Fruit fly (Drosophila melanogaster) whole organism, embryonic: ENCODE results near the gene ps.

Experiments used
- BtbVII ChIP-seq: fragments of 200-800 bp; sonication (Bioruptor generic); optimal IDR thresholded peaks from 3 replicates; lab custom pipeline; 2017; ENCODE audit warnings: missing biosample characterization, mild to moderate bottlenecking, missing genetic modification characterization
- CG10543 ChIP-seq: fragments of 200-800 bp; sonication (Bioruptor generic); optimal IDR thresholded peaks from 3 replicates; lab custom pipeline; 2017; ENCODE audit warnings: missing biosample characterization, mild to moderate bottlenecking, missing genetic modification characterization, moderate library complexity
- CG10959 ChIP-seq: fragments of 200-800 bp; sonication (Bioruptor generic); IDR thresholded peaks from 2 replicates; pipeline ENCODE4 v1.3.6; 2022; ENCODE audit warnings: missing biosample characterization, missing genetic modification characterization
- CG12155 ChIP-seq: fragments of 200-800 bp; sonication (Bioruptor generic); optimal IDR thresholded peaks from 3 replicates; lab custom pipeline; 2016; ENCODE audit warnings: missing biosample characterization, missing genetic modification characterization
- CG1233 ChIP-seq: fragments of 200-800 bp; sonication (Bioruptor generic); optimal IDR thresholded peaks from 4 replicates; lab custom pipeline; 2018; ENCODE audit warnings: missing biosample characterization, mild to moderate bottlenecking, missing genetic modification characterization
- CG14014 ChIP-seq: fragments of 200-800 bp; sonication (Bioruptor generic); IDR thresholded peaks from 2 replicates; pipeline ENCODE4 v1.3.6; 2022; ENCODE audit warnings: missing biosample characterization, missing genetic modification characterization
- CG15011 ChIP-seq: fragments of 200-800 bp; sonication (Bioruptor generic); optimal IDR thresholded peaks from 3 replicates; lab custom pipeline; 2018; ENCODE audit warnings: missing biosample characterization, mild to moderate bottlenecking, missing genetic modification characterization
- CG15073 ChIP-seq: fragments of 200-800 bp; sonication (Bioruptor generic); optimal IDR thresholded peaks from 2 replicates; lab custom pipeline; 2016; ENCODE audit warnings: missing biosample characterization, missing genetic modification characterization
- CG17912 ChIP-seq: fragments of 200-800 bp; sonication (Bioruptor generic); optimal IDR thresholded peaks from 2 replicates; lab custom pipeline; 2018; ENCODE audit warnings: missing biosample characterization, mild to moderate bottlenecking, missing genetic modification characterization
- CG30431 ChIP-seq: fragments of 200-800 bp; sonication (Bioruptor generic); optimal IDR thresholded peaks from 2 replicates; lab custom pipeline; 2017; ENCODE audit warnings: missing biosample characterization, missing genetic modification characterization
- CG34376 ChIP-seq: fragments of 200-800 bp; sonication (Bioruptor generic); optimal IDR thresholded peaks from 2 replicates; lab custom pipeline; 2018; ENCODE audit warnings: missing biosample characterization, mild to moderate bottlenecking, missing genetic modification characterization
- CG3847 ChIP-seq: fragments of 200-800 bp; sonication (Bioruptor generic); IDR thresholded peaks from 2 replicates; pipeline ENCODE4 v1.3.6; 2022; ENCODE audit warnings: missing biosample characterization, missing genetic modification characterization
- CG7271 ChIP-seq: fragments of 200-800 bp; sonication (Bioruptor generic); optimal IDR thresholded peaks from 2 replicates; lab custom pipeline; 2018; ENCODE audit warnings: missing biosample characterization, mild to moderate bottlenecking, missing genetic modification characterization, moderate library complexity
- CG7357 ChIP-seq: fragments of 200-800 bp; sonication (Bioruptor generic); IDR thresholded peaks from 3 replicates; pipeline ENCODE4 v1.3.6; 2022; ENCODE audit warnings: missing biosample characterization, missing genetic modification characterization
- CG9932 ChIP-seq: fragments of 200-800 bp; sonication (Bioruptor generic); IDR thresholded peaks from 2 replicates; pipeline ENCODE4 v1.3.6; 2022; ENCODE audit warnings: missing biosample characterization, missing genetic modification characterization
- CoRest ChIP-seq: fragments of 200-800 bp; sonication (Bioruptor generic); optimal IDR thresholded peaks from 3 replicates; lab custom pipeline; 2018; ENCODE audit warnings: missing biosample characterization, mild to moderate bottlenecking, missing genetic modification characterization, moderate library complexity
- D19B ChIP-seq: fragments of 200-800 bp; sonication (Bioruptor generic); optimal IDR thresholded peaks from 2 replicates; lab custom pipeline; 2017; ENCODE audit warnings: missing biosample characterization, mild to moderate bottlenecking, missing genetic modification characterization
- Dek ChIP-seq: fragments of 200-800 bp; sonication (Bioruptor generic); optimal IDR thresholded peaks from 3 replicates; lab custom pipeline; 2019; ENCODE audit warnings: missing biosample characterization, mild to moderate bottlenecking, missing genetic modification characterization, moderate library complexity
- Doc3 ChIP-seq: fragments of 200-800 bp; sonication (Bioruptor generic); IDR thresholded peaks from 3 replicates; pipeline ENCODE4 v1.3.6; 2022; ENCODE audit warnings: missing biosample characterization, missing genetic modification characterization; ENCODE audit not compliant: partially characterized antibody
- Drgx ChIP-seq: fragments of 200-800 bp; sonication (Bioruptor generic); IDR thresholded peaks from 2 replicates; pipeline ENCODE4 v1.3.6; 2022; ENCODE audit warnings: missing biosample characterization, missing genetic modification characterization
- Ets97D ChIP-seq: fragments of 200-800 bp; sonication (Bioruptor generic); optimal IDR thresholded peaks from 3 replicates; lab custom pipeline; 2016; ENCODE audit warnings: missing biosample characterization, missing genetic modification characterization
- HmgD ChIP-seq: fragments of 200-800 bp; sonication (Bioruptor generic); optimal IDR thresholded peaks from 3 replicates; lab custom pipeline; 2016; ENCODE audit warnings: missing biosample characterization, missing genetic modification characterization
- Hmx ChIP-seq: fragments of 200-800 bp; sonication (Bioruptor generic); optimal IDR thresholded peaks from 2 replicates; lab custom pipeline; 2016; ENCODE audit warnings: missing biosample characterization, missing genetic modification characterization
- Med ChIP-seq: fragments of 200-800 bp; sonication (Bioruptor generic); peaks from one replicate; lab custom pipeline; 2016; ENCODE audit warnings: missing biosample characterization, missing genetic modification characterization, mild to moderate bottlenecking, inconsistent platforms, moderate library complexity
- Myb ChIP-seq: fragments of 200-800 bp; sonication (Bioruptor generic); optimal IDR thresholded peaks from 2 replicates; lab custom pipeline; 2016; ENCODE audit warnings: missing biosample characterization, missing genetic modification characterization
- NK7.1 ChIP-seq: fragments of 200-800 bp; sonication (Bioruptor generic); optimal IDR thresholded peaks from 3 replicates; lab custom pipeline; 2016; ENCODE audit warnings: missing biosample characterization, missing genetic modification characterization
- Opbp ChIP-seq: fragments of 200-800 bp; sonication (Bioruptor generic); IDR thresholded peaks from 3 replicates; pipeline ENCODE4 v1.3.6; 2022; ENCODE audit warnings: missing biosample characterization, missing genetic modification characterization; ENCODE audit not compliant: partially characterized antibody
- Pdp1 ChIP-seq, 2 experiments: fragments of 200-800 bp; sonication (Bioruptor generic); optimal IDR thresholded peaks; 3 replicates each; lab custom pipeline; 2016; ENCODE audit warnings: missing biosample characterization in 2 of 2, missing genetic modification characterization in 2 of 2, mild to moderate bottlenecking in 1 of 2, moderate library complexity in 1 of 2
- Six4 ChIP-seq: fragments of 200-800 bp; sonication (Bioruptor generic); optimal IDR thresholded peaks from 2 replicates; lab custom pipeline; 2016; ENCODE audit warnings: missing biosample characterization, missing genetic modification characterization
- Usf ChIP-seq: fragments of 200-800 bp; sonication (Bioruptor generic); optimal IDR thresholded peaks from 2 replicates; lab custom pipeline; 2017; ENCODE audit warnings: missing genotype, missing biosample characterization, missing genetic modification characterization
- ap ChIP-seq: fragments of 200-800 bp; sonication (Bioruptor generic); IDR thresholded peaks from 2 replicates; pipeline ENCODE4 v1.3.6; 2022; ENCODE audit warnings: missing biosample characterization, missing genetic modification characterization
- caup ChIP-seq: fragments of 200-800 bp; sonication (Bioruptor generic); optimal IDR thresholded peaks from 3 replicates; lab custom pipeline; 2017; ENCODE audit warnings: missing biosample characterization, mild to moderate bottlenecking, missing genetic modification characterization, moderate library complexity; ENCODE audit not compliant: severe bottlenecking
- dm ChIP-seq: fragments of 200-800 bp; sonication (Bioruptor generic); optimal IDR thresholded peaks from 3 replicates; lab custom pipeline; 2016; ENCODE audit warnings: missing biosample characterization, missing genetic modification characterization
- insv ChIP-seq, 2 experiments: fragments of 200-800 bp; sonication (Bioruptor generic); optimal IDR thresholded peaks; 3 replicates each; lab custom pipeline; 2016 to 2018; ENCODE audit warnings: missing biosample characterization in 2 of 2, missing genetic modification characterization in 2 of 2
- jumu ChIP-seq: fragments of 200-800 bp; sonication (Bioruptor generic); optimal IDR thresholded peaks from 3 replicates; lab custom pipeline; 2016; ENCODE audit warnings: missing biosample characterization, missing genetic modification characterization
- klu ChIP-seq: fragments of 200-800 bp; sonication (Bioruptor generic); IDR thresholded peaks from 2 replicates; pipeline ENCODE4 v1.3.6; 2022; ENCODE audit warnings: missing biosample characterization, missing genetic modification characterization
- mirr ChIP-seq: fragments of 200-800 bp; sonication (Bioruptor generic); optimal IDR thresholded peaks from 3 replicates; lab custom pipeline; 2018; ENCODE audit warnings: missing biosample characterization, mild to moderate bottlenecking, missing genetic modification characterization
- nmo ChIP-seq: fragments of 200-800 bp; sonication (Bioruptor generic); optimal IDR thresholded peaks from 2 replicates; lab custom pipeline; 2018; ENCODE audit warnings: missing biosample characterization, mild to moderate bottlenecking, missing genetic modification characterization, moderate library complexity
- psq ChIP-seq: fragments of 200-800 bp; sonication (Bioruptor generic); optimal IDR thresholded peaks from 2 replicates; lab custom pipeline; 2017; ENCODE audit warnings: missing biosample characterization, missing genetic modification characterization
- sima ChIP-seq: fragments of 200-800 bp; sonication (Bioruptor generic); optimal IDR thresholded peaks from 2 replicates; lab custom pipeline; 2016; ENCODE audit warnings: missing biosample characterization, missing genetic modification characterization
- so ChIP-seq: fragments of 200-800 bp; sonication (Bioruptor generic); IDR thresholded peaks from 3 replicates; pipeline ENCODE4 v1.3.6; 2022; ENCODE audit warnings: missing biosample characterization, missing genetic modification characterization
- ssp ChIP-seq: fragments of 200-800 bp; sonication (Bioruptor generic); IDR thresholded peaks from 2 replicates; pipeline ENCODE4 v1.3.6; 2022; ENCODE audit warnings: missing biosample characterization, missing genetic modification characterization
- stc ChIP-seq: fragments of 200-800 bp; sonication (Bioruptor generic); IDR thresholded peaks from 2 replicates; pipeline ENCODE4 v1.3.6; 2022; ENCODE audit warnings: missing biosample characterization, missing genetic modification characterization
- tio ChIP-seq: fragments of 200-800 bp; sonication (Bioruptor generic); optimal IDR thresholded peaks from 2 replicates; lab custom pipeline; 2017; ENCODE audit warnings: missing biosample characterization, missing genetic modification characterization, inconsistent platforms
- tll ChIP-seq, 2 experiments: fragments of 200-800 bp in 1 of 2; fragments of >200 bp in 1 of 2; sonication (Bioruptor generic) in 1 of 2; optimal IDR thresholded peaks; 2 replicates each; lab custom pipeline; 2017 to 2019; ENCODE audit warnings: missing biosample characterization in 2 of 2, missing genetic modification characterization in 2 of 2, mild to moderate bottlenecking in 1 of 2, moderate library complexity in 1 of 2
- vvl ChIP-seq: fragments of 200-800 bp; sonication (Bioruptor generic); IDR thresholded peaks from 2 replicates; pipeline ENCODE4 v1.3.6; 2022; ENCODE audit warnings: missing biosample characterization, missing genetic modification characterization
- wor ChIP-seq: fragments of 200-800 bp; sonication (Bioruptor generic); IDR thresholded peaks from 2 replicates; pipeline ENCODE4 v1.3.6; 2022; ENCODE audit warnings: missing biosample characterization, missing genetic modification characterization
- zfh2 ChIP-seq: fragments of 200-800 bp; sonication (Bioruptor generic); optimal IDR thresholded peaks from 2 replicates; lab custom pipeline; 2016; ENCODE audit warnings: missing biosample characterization, missing genetic modification characterization

ps gene

dm6 chr3R:9459385-9460285 lies 41.9 kb downstream of the ps start (continued):
- TF ChIP-seq nmo (GFP tag; lab: Kevin White, UChicago) (peak; percentile 56), D19B (GFP tag; lab: Kevin White, UChicago) (peak; percentile 72), psq (GFP tag; lab: Kevin White, UChicago) (no peak), zfh2 (peak; percentile 43), CG12155 (peak; percentile 46), CG10543 (GFP tag; lab: Kevin White, UChicago) (peak; percentile 92), ssp (GFP tag; lab: Robert Waterston, UW) (no peak), Doc3 (GFP tag; lab: Robert Waterston, UW) (no peak), CG9932 (GFP tag; lab: Robert Waterston, UW) (peak; percentile 65), Dek (peak; percentile 68), CG30431 (GFP tag; lab: Kevin White, UChicago) (peak; percentile 13), Med (GFP tag; lab: Kevin White, UChicago) (peak; percentile 88), CG1233 (GFP tag; lab: Kevin White, UChicago) (peak; percentile 62), CG17912 (GFP tag; lab: Kevin White, UChicago) (no peak), Hmx (GFP tag; lab: Kevin White, UChicago) (no peak), Opbp (GFP tag; lab: Robert Waterston, UW) (no peak), CG7271 (tag; lab: Kevin White, UChicago) (no peak), tll (GFP tag; optimal IDR thresholded peaks at IDR 0.05; lab: Kevin White, UChicago) (no peak), Myb (GFP tag; lab: Kevin White, UChicago) (peak; percentile 27), BtbVII (GFP tag; lab: Kevin White, UChicago) (peak; percentile 73), tio (peak; percentile 33), klu (GFP tag; lab: Robert Waterston, UW) (0 out of 2 replicates have a peak, but pooled peaks have one; percentile 19), Six4 (GFP tag; lab: Kevin White, UChicago) (no peak), Usf (GFP tag; lab: Kevin White, UChicago) (peak; percentile 3), HmgD (GFP tag; lab: Kevin White, UChicago) (no peak), dm (peak; percentile 23), CG15073 (GFP tag; lab: Kevin White, UChicago) (no peak), CoRest (tag; lab: Kevin White, UChicago) (peak; percentile 79), ap (no peak), jumu (GFP tag; lab: Kevin White, UChicago) (peak; percentile 46), insv (GFP tag; optimal IDR thresholded peaks at IDR 0.05; lab: Kevin White, UChicago) (peak in 1 of 2 experiments; percentile 53), CG15011 (GFP tag; lab: Kevin White, UChicago) (peak; percentile 57), Pdp1 (GFP tag; optimal IDR thresholded peaks at IDR 0.05; lab: Kevin White, UChicago) (peak in 1 of 2 experiments; percentile 40), mirr (GFP tag; lab: Kevin White, UChicago) (peak; percentile 45), CG7357 (GFP tag; lab: Robert Waterston, UW) (peak; percentile 34; the same call in 1 of the 3 replicates), vvl (GFP tag; lab: Robert Waterston, UW) (peak; percentile 68), CG10959 (no peak), sima (GFP tag; lab: Kevin White, UChicago) (no peak), caup (GFP tag; lab: Kevin White, UChicago) (peak; percentile 80), wor (GFP tag; lab: Robert Waterston, UW) (peak; percentile 31; the same call in 1 of the 2 replicates), CG34376 (GFP tag; lab: Kevin White, UChicago) (peak; percentile 94), stc (GFP tag; lab: Robert Waterston, UW) (peak; percentile 77), so (GFP tag; lab: Robert Waterston, UW) (peak; percentile 29; the same call in 1 of the 3 replicates), Drgx (GFP tag; lab: Robert Waterston, UW) (peak; percentile 20; the same call in 1 of the 2 replicates), Ets97D (GFP tag; lab: Kevin White, UChicago) (no peak), CG3847 (GFP tag; lab: Robert Waterston, UW) (peak; percentile 58; the same call in 1 of the 2 replicates), CG14014 (GFP tag; lab: Robert Waterston, UW) (peak; percentile 64; the same call in 1 of the 2 replicates), NK7.1 (GFP tag; lab: Kevin White, UChicago) (peak; percentile 26)
